Worm (Caenorhabditis elegans) whole organism, mixed stage, embryonic: Measurements from ENCODE around the gene C34E11.4.

Experiments used
- M03D4.4 ChIP-seq: sonication (generic microtip); optimal IDR thresholded peaks from 2 replicates; lab custom pipeline; 2017; ENCODE audit warnings: mild to moderate bottlenecking, missing genetic modification characterization, missing compliant biosample characterization
- bed-3 ChIP-seq: fragments of 200-800 bp; sonication (Bioruptor generic); optimal IDR thresholded peaks from 3 replicates; lab custom pipeline; 2018; ENCODE audit warnings: mild to moderate bottlenecking, missing genetic modification characterization, moderate library complexity, missing compliant biosample characterization
- blmp-1 ChIP-seq: fragments of 150-350 bp; optimal IDR thresholded peaks from 2 replicates; lab custom pipeline; 2014; ENCODE audit warnings: missing biosample characterization, missing genetic modification characterization
- ceh-43 ChIP-seq: fragments of 200-800 bp; sonication (Bioruptor generic); optimal IDR thresholded peaks from 2 replicates; lab custom pipeline; 2018; ENCODE audit warnings: mild to moderate bottlenecking, missing genetic modification characterization, moderate library complexity, missing compliant biosample characterization
- ceh-83 ChIP-seq: fragments of 200-800 bp; sonication (Bioruptor generic); optimal IDR thresholded peaks from 2 replicates; lab custom pipeline; 2018; ENCODE audit warnings: mild to moderate bottlenecking, missing genetic modification characterization, missing compliant biosample characterization
- ces-1 ChIP-seq: fragments of 150-350 bp; optimal IDR thresholded peaks from 2 replicates; lab custom pipeline; 2014; ENCODE audit warnings: missing biosample characterization, missing genetic modification reagents, missing genetic modification characterization
- cnd-1 ChIP-seq: fragments of 200-800 bp; sonication (Bioruptor generic); optimal IDR thresholded peaks from 2 replicates; lab custom pipeline; 2018; ENCODE audit warnings: mild to moderate bottlenecking, missing genetic modification characterization, missing compliant biosample characterization
- drap-1 ChIP-seq: fragments of 200-800 bp; sonication (Bioruptor generic); optimal IDR thresholded peaks from 3 replicates; lab custom pipeline; 2018; ENCODE audit warnings: mild to moderate bottlenecking, missing genetic modification characterization, missing compliant biosample characterization
- elt-1 ChIP-seq: sonication (generic microtip); optimal IDR thresholded peaks from 2 replicates; lab custom pipeline; 2017; ENCODE audit warnings: missing genetic modification characterization, mild to moderate bottlenecking, missing compliant biosample characterization, antibody characterized with exemption, moderate library complexity, borderline replicate concordance; ENCODE audit not compliant: insufficient read depth
- elt-3 ChIP-seq: fragments of 150-350 bp; optimal IDR thresholded peaks from 2 replicates; lab custom pipeline; 2014; ENCODE audit warnings: missing biosample characterization, missing genetic modification characterization
- flh-1 ChIP-seq: fragments of 200-800 bp; sonication (Bioruptor generic); optimal IDR thresholded peaks from 2 replicates; lab custom pipeline; 2018; ENCODE audit warnings: mild to moderate bottlenecking, missing genetic modification characterization, moderate library complexity, missing compliant biosample characterization
- ham-2 ChIP-seq: fragments of 200-800 bp; sonication (Bioruptor generic); optimal IDR thresholded peaks from 2 replicates; lab custom pipeline; 2018; ENCODE audit warnings: mild to moderate bottlenecking, missing genetic modification characterization, missing compliant biosample characterization
- hlh-1 ChIP-seq: fragments of 150-350 bp; optimal IDR thresholded peaks from 2 replicates; lab custom pipeline; 2014; ENCODE audit warnings: missing biosample characterization, missing genetic modification reagents, missing genetic modification characterization
- lin-13 ChIP-seq: fragments of 150-350 bp; optimal IDR thresholded peaks from 2 replicates; lab custom pipeline; 2014; ENCODE audit warnings: missing biosample characterization, missing genetic modification characterization
- lsy-2 ChIP-seq: fragments of 150-350 bp; optimal IDR thresholded peaks from 2 replicates; lab custom pipeline; 2014; ENCODE audit warnings: missing biosample characterization, missing genetic modification characterization
- mab-5 ChIP-seq: fragments of 150-350 bp; optimal IDR thresholded peaks from 2 replicates; lab custom pipeline; 2014; ENCODE audit warnings: missing biosample characterization, missing genetic modification characterization
- mep-1 ChIP-seq: fragments of 150-350 bp; optimal IDR thresholded peaks from 2 replicates; lab custom pipeline; 2017; ENCODE audit warnings: missing biosample characterization, missing genetic modification reagents, missing genetic modification characterization, inconsistent platforms
- mls-2 ChIP-seq: sonication (generic microtip); optimal IDR thresholded peaks from 2 replicates; lab custom pipeline; 2016; ENCODE audit warnings: mild to moderate bottlenecking, missing genetic modification characterization, moderate library complexity, missing compliant biosample characterization
- nhr-12 ChIP-seq: fragments of 150-350 bp; optimal IDR thresholded peaks from 2 replicates; lab custom pipeline; 2014; ENCODE audit warnings: missing biosample characterization, missing genetic modification characterization
- nhr-2 ChIP-seq: fragments of 150-350 bp; optimal IDR thresholded peaks from 2 replicates; lab custom pipeline; 2014; ENCODE audit warnings: missing biosample characterization, missing genetic modification characterization
- nhr-237 ChIP-seq: fragments of 150-350 bp; optimal IDR thresholded peaks from 2 replicates; lab custom pipeline; 2014; ENCODE audit warnings: missing biosample characterization, missing genetic modification characterization
- nhr-28 ChIP-seq: fragments of 150-350 bp; optimal IDR thresholded peaks from 2 replicates; lab custom pipeline; 2014; ENCODE audit warnings: missing biosample characterization, missing genetic modification characterization
- nhr-76 ChIP-seq: sonication (generic microtip); optimal IDR thresholded peaks from 2 replicates; lab custom pipeline; 2017; ENCODE audit warnings: missing biosample characterization, missing genetic modification characterization
- pha-4 ChIP-seq: fragments of 150-350 bp; optimal IDR thresholded peaks from 2 replicates; lab custom pipeline; 2018; ENCODE audit warnings: missing biosample characterization, missing genetic modification reagents, missing genetic modification characterization
- sem-2 ChIP-seq: fragments of 200-800 bp; sonication (Bioruptor generic); optimal IDR thresholded peaks from 2 replicates; lab custom pipeline; 2018; ENCODE audit warnings: mild to moderate bottlenecking, missing genetic modification characterization, missing compliant biosample characterization
- snpc-4 ChIP-seq: fragments of 150-350 bp; optimal IDR thresholded peaks from 2 replicates; lab custom pipeline; 2014; ENCODE audit warnings: missing biosample characterization, missing genetic modification characterization
- sptf-1 ChIP-seq: sonication (generic microtip); optimal IDR thresholded peaks from 2 replicates; lab custom pipeline; 2017; ENCODE audit warnings: mild to moderate bottlenecking, missing genetic modification characterization, moderate library complexity, missing compliant biosample characterization
- tbx-8 ChIP-seq: fragments of 200-800 bp; sonication (Bioruptor generic); optimal IDR thresholded peaks from 2 replicates; lab custom pipeline; 2018; ENCODE audit warnings: mild to moderate bottlenecking, missing genetic modification characterization, moderate library complexity, missing compliant biosample characterization
- unc-120 ChIP-seq: sonication (generic microtip); optimal IDR thresholded peaks from 2 replicates; lab custom pipeline; 2017; ENCODE audit warnings: missing genetic modification characterization, missing compliant biosample characterization; ENCODE audit not compliant: poor library complexity, severe bottlenecking
- unc-39 ChIP-seq: fragments of 150-350 bp; optimal IDR thresholded peaks from 2 replicates; lab custom pipeline; 2014; ENCODE audit warnings: missing biosample characterization, missing genetic modification characterization
- unc-62 ChIP-seq: fragments of 150-350 bp; optimal IDR thresholded peaks from 2 replicates; lab custom pipeline; 2014; ENCODE audit warnings: missing biosample characterization, missing genetic modification reagents, missing genetic modification characterization
- zip-8 ChIP-seq: fragments of 150-350 bp; optimal IDR thresholded peaks from 2 replicates; lab custom pipeline; 2014; ENCODE audit warnings: missing biosample characterization, missing genetic modification characterization

The C34E11.4 gene

DNA sequence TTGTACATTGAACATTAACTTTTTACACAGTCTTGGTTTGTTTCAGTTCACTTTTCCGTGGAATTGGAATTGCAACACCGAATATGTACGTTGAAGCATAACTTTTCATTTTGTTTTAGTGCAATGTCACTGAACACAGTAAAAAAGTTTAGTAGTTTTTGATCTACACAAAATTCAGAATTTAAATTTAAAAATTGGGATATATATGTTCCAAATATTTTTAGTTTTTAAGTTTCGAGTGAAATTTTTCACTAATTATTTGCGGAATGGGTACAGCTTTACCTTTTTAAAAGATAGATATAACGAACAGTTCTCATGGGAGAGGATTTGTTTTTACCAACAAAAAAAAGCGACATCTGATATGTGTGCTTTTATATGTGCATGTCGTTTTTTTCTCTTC, 12.8 kb downstream of the C34E11.4 start:
- TF ChIP-seq hlh-1, result no peak
- no peak for TF ChIP-seq mab-5 (tag; lab: Kevin White, UChicago)
- no peak for TF ChIP-seq blmp-1
- TF ChIP-seq nhr-2 (tag; lab: Kevin White, UChicago), result no peak
- no peak for TF ChIP-seq bed-3 (GFP tag; lab: Kevin White, UChicago)
- TF ChIP-seq sem-2 (GFP tag; lab: Kevin White, UChicago), result no peak
- no peak for TF ChIP-seq nhr-237 (tag; lab: Kevin White, UChicago)
- no peak for TF ChIP-seq drap-1 (GFP tag; lab: Kevin White, UChicago)
- no peak for TF ChIP-seq flh-1 (GFP tag; lab: Kevin White, UChicago)
- no peak for TF ChIP-seq lin-13
- no peak for TF ChIP-seq nhr-12 (tag; lab: Kevin White, UChicago)
- no peak for TF ChIP-seq nhr-76 (tag; lab: Kevin White, UChicago)
- TF ChIP-seq elt-1, result no peak
- TF ChIP-seq zip-8, result no peak
- no peak for TF ChIP-seq ceh-43 (GFP tag; lab: Kevin White, UChicago)
- no peak for TF ChIP-seq ces-1 (GFP tag; lab: Kevin White, UChicago)
- TF ChIP-seq ham-2 (GFP tag; lab: Kevin White, UChicago), result no peak
- TF ChIP-seq cnd-1 (tag; lab: Kevin White, UChicago), result no peak

DNA sequence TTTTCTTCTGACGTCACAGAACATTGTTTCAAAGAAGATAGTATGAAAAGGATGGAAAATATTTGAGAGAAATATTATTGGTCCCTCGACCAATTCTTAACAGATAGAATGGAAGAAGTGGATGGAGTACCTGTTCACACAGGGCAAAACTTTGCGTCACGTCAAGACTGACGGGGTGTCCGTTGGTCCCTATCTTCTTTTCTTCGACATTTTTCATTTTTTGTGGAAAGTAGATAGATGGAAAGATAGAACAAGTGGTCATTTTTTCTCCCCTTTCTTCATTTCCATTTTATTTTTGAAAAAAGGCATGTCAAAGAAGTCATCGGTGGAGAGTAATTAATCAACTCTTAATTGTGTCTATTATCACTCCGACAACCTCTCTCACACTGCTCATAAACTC, 14.7 kb downstream of the C34E11.4 start:
- TF ChIP-seq unc-120 (tag; lab: Kevin White, UChicago), result peak; percentile 19
- peak; percentile 49 for TF ChIP-seq unc-62 (GFP tag; lab: Kevin White, UChicago)
- TF ChIP-seq unc-39 (tag; lab: Kevin White, UChicago), result no peak
- TF ChIP-seq ham-2 (GFP tag; lab: Kevin White, UChicago), result no peak
- peak; percentile 9 for TF ChIP-seq hlh-1
- no peak for TF ChIP-seq mls-2 (tag; lab: Kevin White, UChicago)

DNA sequence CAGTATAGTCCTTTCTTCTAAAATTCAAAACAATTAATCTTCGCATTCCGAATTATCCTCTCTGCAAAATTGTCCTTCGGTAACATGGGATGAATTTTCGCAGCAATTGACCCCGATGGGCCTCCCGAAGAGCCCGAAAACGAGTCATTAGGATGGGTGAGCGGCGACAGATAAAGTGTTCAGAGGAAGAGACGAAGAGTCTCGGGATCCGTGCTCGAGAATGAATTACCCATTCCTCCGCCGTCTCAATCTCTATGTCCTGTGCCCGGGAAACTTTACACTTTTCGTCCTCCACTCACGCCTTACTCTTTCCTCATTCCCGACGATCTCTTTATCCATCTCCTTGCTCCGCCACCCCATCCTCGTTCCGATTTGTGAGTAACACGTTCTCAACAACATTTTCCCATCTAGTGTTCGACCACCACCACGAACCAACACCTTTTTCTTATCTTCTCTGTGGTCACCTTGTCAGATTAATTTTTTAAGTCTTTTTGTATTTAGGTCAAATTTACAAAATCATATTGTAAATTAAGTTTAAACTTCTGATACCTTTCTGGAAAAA, 17.2 kb downstream of the C34E11.4 start:
- TF ChIP-seq unc-120 (tag; lab: Kevin White, UChicago) (peak; percentile 69), hlh-1 (peak; percentile 31), zip-8 (no peak)

DNA sequence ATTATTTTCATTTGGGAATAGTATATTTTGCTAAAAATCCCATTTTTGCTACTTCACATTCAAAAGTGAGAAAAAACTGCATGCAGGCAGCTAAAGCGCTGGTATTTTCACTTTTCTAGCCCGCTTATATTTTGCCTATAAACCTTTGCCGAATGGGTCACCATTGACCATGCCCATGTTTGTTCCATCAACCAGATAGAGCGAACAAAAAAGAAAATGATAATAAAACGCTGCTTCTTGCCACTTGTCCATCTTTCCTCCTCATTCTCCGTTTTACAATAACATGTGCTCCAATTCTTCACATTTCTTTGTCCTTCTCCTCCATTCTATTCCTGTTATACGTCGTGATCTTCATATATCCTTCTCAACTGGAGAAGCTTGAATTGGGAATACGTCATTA, 19.7 kb downstream of the C34E11.4 start, which contains the start of gene tag-241:
TSS of gene tag-241 (plus strand) at position 301 of the 400 bp plus-strand sequence.
- TF ChIP-seq mep-1 (tag; lab: Kevin White, UChicago) (no peak), ceh-43 (GFP tag; lab: Kevin White, UChicago) (no peak), hlh-1 (no peak), elt-3 (tag; lab: Kevin White, UChicago) (no peak), lin-13 (no peak), nhr-2 (tag; lab: Kevin White, UChicago) (no peak), ceh-83 (GFP tag; lab: Kevin White, UChicago) (no peak), sptf-1 (tag; lab: Kevin White, UChicago) (no peak), tbx-8 (no peak), M03D4.4 (no peak), zip-8 (no peak)

DNA sequence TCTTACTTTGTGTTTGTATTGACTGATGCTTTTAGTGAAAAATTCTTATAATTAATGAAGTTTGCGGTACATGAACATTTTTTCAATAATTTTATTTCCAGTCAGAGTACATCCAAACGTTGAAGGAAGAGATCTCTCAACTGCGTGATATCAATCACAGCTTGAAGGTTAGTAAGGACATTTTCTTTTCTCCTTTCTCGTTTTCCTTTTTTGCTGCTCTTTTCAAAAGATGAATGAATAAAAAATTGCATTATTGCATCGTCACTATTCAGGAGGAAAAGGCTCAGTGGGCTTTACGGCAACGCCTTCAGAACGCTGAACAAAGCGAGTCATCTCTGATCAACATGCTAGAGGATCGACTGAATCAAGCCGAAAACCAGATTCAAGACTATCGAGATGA, 22.9 kb downstream of the C34E11.4 start:
- TF ChIP-seq nhr-28 (tag; lab: Kevin White, UChicago) (no peak), flh-1 (GFP tag; lab: Kevin White, UChicago) (no peak), tbx-8 (no peak), snpc-4 (tag; lab: Kevin White, UChicago) (no peak), elt-3 (tag; lab: Kevin White, UChicago) (no peak), nhr-237 (tag; lab: Kevin White, UChicago) (no peak), mab-5 (tag; lab: Kevin White, UChicago) (no peak), M03D4.4 (no peak), lsy-2 (tag; lab: Kevin White, UChicago) (no peak), pha-4 (tag; lab: Kevin White, UChicago) (no peak), drap-1 (GFP tag; lab: Kevin White, UChicago) (no peak)
